Worm (Caenorhabditis elegans): Measurements from ENCODE around the gene glb-13.

glb-13 gene

DNA sequence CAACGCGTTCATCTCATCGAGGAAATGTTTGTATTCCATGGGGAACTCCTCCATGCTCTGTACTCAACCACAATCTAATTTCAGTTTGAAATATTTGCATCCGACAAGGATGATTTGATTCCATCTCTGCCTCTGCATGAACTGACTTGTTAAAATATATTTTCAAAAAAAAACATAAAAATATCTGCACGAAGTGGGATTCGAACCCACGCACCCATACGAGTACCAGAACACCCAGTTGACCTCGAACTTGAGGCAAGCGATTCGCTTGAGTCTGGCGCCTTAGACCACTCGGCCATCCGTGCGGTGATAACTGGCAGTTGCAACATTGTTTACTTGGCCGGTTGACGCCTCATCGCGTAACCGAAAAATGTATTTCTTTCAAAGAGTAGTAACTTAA lies 30.4 kb downstream of the glb-13 start (continued):
- peak; percentile 93 for TF ChIP-seq B0261.1 (tag; optimal IDR thresholded peaks at IDR 0.05)
- TF ChIP-seq lir-1 (GFP tag; conservative IDR thresholded peaks at IDR 0.05) = no peak
- peak; percentile 60 for TF ChIP-seq lin-40 (tag; optimal IDR thresholded peaks at IDR 0.05)
- TF ChIP-seq die-1 (tag; optimal IDR thresholded peaks at IDR 0.05) = peak; percentile 87
- no peak for TF ChIP-seq ceh-58 (GFP tag; IDR thresholded peaks at IDR 0.05)
- TF ChIP-seq T26A5.8 (tag; optimal IDR thresholded peaks at IDR 0.05) = no peak
- no peak for TF ChIP-seq ets-4 (GFP tag; optimal IDR thresholded peaks at IDR 0.05)
- no peak for TF ChIP-seq F10E7.11 (tag; optimal IDR thresholded peaks at IDR 0.05)
- no peak for TF ChIP-seq F39B2.1 (GFP tag; IDR thresholded peaks at IDR 0.05)
- 0 out of 2 replicates have a peak, but pooled peaks have one; percentile 55 for TF ChIP-seq madf-3 (GFP tag; IDR thresholded peaks at IDR 0.05)
- TF ChIP-seq ekl-4 (GFP tag; IDR thresholded peaks at IDR 0.05) = 0 out of 2 replicates have a peak, but pooled peaks have one; percentile 22
- TF ChIP-seq zim-3 (tag; optimal IDR thresholded peaks at IDR 0.05) = no peak
- peak; percentile 93 for TF ChIP-seq D2030.7 (GFP tag; IDR thresholded peaks at IDR 0.05)
- TF ChIP-seq nhr-90 (tag; optimal IDR thresholded peaks at IDR 0.05) = peak; percentile 83
- TF ChIP-seq mel-28 (tag; optimal IDR thresholded peaks at IDR 0.05; ENCODE audit: borderline replicate concordance) = no peak
- no peak for TF ChIP-seq pha-4 (tag; optimal IDR thresholded peaks at IDR 0.05)
- no peak for TF ChIP-seq unc-130 (GFP tag; optimal IDR thresholded peaks at IDR 0.05)
- peak; percentile 48 for TF ChIP-seq ceh-79 (tag; optimal IDR thresholded peaks at IDR 0.05)
- TF ChIP-seq rcor-1 (GFP tag; IDR thresholded peaks at IDR 0.05) = peak; percentile 72
- peak; percentile 69 for TF ChIP-seq hmg-1.2 (GFP tag; IDR thresholded peaks at IDR 0.05)
- peak; percentile 58 for TF ChIP-seq atf-7 (tag; optimal IDR thresholded peaks at IDR 0.05)
- TF ChIP-seq tlf-1 (GFP tag; optimal IDR thresholded peaks at IDR 0.05) = no peak
- peak; percentile 60 for TF ChIP-seq fkh-3 (tag; optimal IDR thresholded peaks at IDR 0.05)
- TF ChIP-seq xnd-1 (tag; optimal IDR thresholded peaks at IDR 0.05) = no peak
- peak; percentile 35 to 69 for TF ChIP-seq rec-8 (tag; optimal IDR thresholded peaks at IDR 0.05)
- TF ChIP-seq snpc-4 (GFP tag; optimal IDR thresholded peaks at IDR 0.05) = peak; percentile 67
- peak in 2 of 4 experiments; percentile 46 to 79 for TF ChIP-seq snpc-4 (tag; optimal IDR thresholded peaks at IDR 0.05)
- no peak for TF ChIP-seq C06A6.2 (GFP tag; conservative IDR thresholded peaks at IDR 0.05)
- peak; percentile 86 for TF ChIP-seq rpc-1 (optimal IDR thresholded peaks at IDR 0.05)
- peak; percentile 90 for TF ChIP-seq rpc-1 (tag; optimal IDR thresholded peaks at IDR 0.05)
- TF ChIP-seq Y56A3A.18 (GFP tag; IDR thresholded peaks at IDR 0.05) = peak; percentile 76
- no peak for TF ChIP-seq snpc-1.1 (tag; optimal IDR thresholded peaks at IDR 0.05; ENCODE audit: insufficient read depth)
- TF ChIP-seq ceh-100 (GFP tag; IDR thresholded peaks at IDR 0.05) = no peak
- peak; percentile 15 for TF ChIP-seq ztf-22 (GFP tag; optimal IDR thresholded peaks at IDR 0.05)
- TF ChIP-seq F23B12.7 (tag; optimal IDR thresholded peaks at IDR 0.05; ENCODE audit: insufficient read depth) = no peak
- TF ChIP-seq T07F8.4 (tag; optimal IDR thresholded peaks at IDR 0.05) = peak; percentile 59
- TF ChIP-seq attf-6 (GFP tag; IDR thresholded peaks at IDR 0.05) = peak; percentile 71
- no peak for TF ChIP-seq Y67H2A.10 (GFP tag; conservative IDR thresholded peaks at IDR 0.05)
- TF ChIP-seq Y79H2A.3 (GFP tag; conservative IDR thresholded peaks at IDR 0.05) = no peak
- TF ChIP-seq attf-3 (GFP tag; conservative IDR thresholded peaks at IDR 0.05) = 0 out of 2 replicates have a peak, but pooled peaks have one; percentile 16
- TF ChIP-seq hlh-26 (GFP tag; conservative IDR thresholded peaks at IDR 0.05) = no peak
- TF ChIP-seq mcd-1 (GFP tag; IDR thresholded peaks at IDR 0.05) = no peak
- TF ChIP-seq F52B5.7 (tag; optimal IDR thresholded peaks at IDR 0.05) = peak; percentile 58
- peak; percentile 75 for TF ChIP-seq him-1 (tag; optimal IDR thresholded peaks at IDR 0.05)
- peak; percentile 41 for TF ChIP-seq madf-10 (tag; optimal IDR thresholded peaks at IDR 0.05)
- no peak for TF ChIP-seq sea-2 (GFP tag; IDR thresholded peaks at IDR 0.05)
- peak; percentile 16 for TF ChIP-seq repo-1 (tag; optimal IDR thresholded peaks at IDR 0.05)
- TF ChIP-seq K11D2.4 (GFP tag; IDR thresholded peaks at IDR 0.05) = no peak
- no peak for TF ChIP-seq sptf-2 (GFP tag; optimal IDR thresholded peaks at IDR 0.05)
